Worm (Caenorhabditis elegans) whole organism, mixed stage, embryonic: ENCODE data around the gene F38E11.9.

Source experiments
- M03D4.4 ChIP-seq: sonication (generic microtip); optimal IDR thresholded peaks from 2 replicates; lab custom pipeline; 2017; ENCODE audit warnings: mild to moderate bottlenecking, missing genetic modification characterization, missing compliant biosample characterization
- bed-3 ChIP-seq: fragments of 200-800 bp; sonication (Bioruptor generic); optimal IDR thresholded peaks from 3 replicates; lab custom pipeline; 2018; ENCODE audit warnings: mild to moderate bottlenecking, missing genetic modification characterization, moderate library complexity, missing compliant biosample characterization
- blmp-1 ChIP-seq: fragments of 150-350 bp; optimal IDR thresholded peaks from 2 replicates; lab custom pipeline; 2014; ENCODE audit warnings: missing biosample characterization, missing genetic modification characterization
- ceh-39 ChIP-seq: fragments of 150-350 bp; optimal IDR thresholded peaks from 2 replicates; lab custom pipeline; 2014; ENCODE audit warnings: missing biosample characterization, missing genetic modification characterization
- ceh-43 ChIP-seq: fragments of 200-800 bp; sonication (Bioruptor generic); optimal IDR thresholded peaks from 2 replicates; lab custom pipeline; 2018; ENCODE audit warnings: mild to moderate bottlenecking, missing genetic modification characterization, moderate library complexity, missing compliant biosample characterization
- ceh-83 ChIP-seq: fragments of 200-800 bp; sonication (Bioruptor generic); optimal IDR thresholded peaks from 2 replicates; lab custom pipeline; 2018; ENCODE audit warnings: mild to moderate bottlenecking, missing genetic modification characterization, missing compliant biosample characterization
- ces-1 ChIP-seq: fragments of 150-350 bp; optimal IDR thresholded peaks from 2 replicates; lab custom pipeline; 2014; ENCODE audit warnings: missing biosample characterization, missing genetic modification reagents, missing genetic modification characterization
- cnd-1 ChIP-seq: fragments of 200-800 bp; sonication (Bioruptor generic); optimal IDR thresholded peaks from 2 replicates; lab custom pipeline; 2018; ENCODE audit warnings: mild to moderate bottlenecking, missing genetic modification characterization, missing compliant biosample characterization
- drap-1 ChIP-seq: fragments of 200-800 bp; sonication (Bioruptor generic); optimal IDR thresholded peaks from 3 replicates; lab custom pipeline; 2018; ENCODE audit warnings: mild to moderate bottlenecking, missing genetic modification characterization, missing compliant biosample characterization
- elt-1 ChIP-seq: sonication (generic microtip); optimal IDR thresholded peaks from 2 replicates; lab custom pipeline; 2017; ENCODE audit warnings: missing genetic modification characterization, mild to moderate bottlenecking, missing compliant biosample characterization, antibody characterized with exemption, moderate library complexity, borderline replicate concordance; ENCODE audit not compliant: insufficient read depth
- elt-3 ChIP-seq: fragments of 150-350 bp; optimal IDR thresholded peaks from 2 replicates; lab custom pipeline; 2014; ENCODE audit warnings: missing biosample characterization, missing genetic modification characterization
- flh-1 ChIP-seq: fragments of 200-800 bp; sonication (Bioruptor generic); optimal IDR thresholded peaks from 2 replicates; lab custom pipeline; 2018; ENCODE audit warnings: mild to moderate bottlenecking, missing genetic modification characterization, moderate library complexity, missing compliant biosample characterization
- ham-2 ChIP-seq: fragments of 200-800 bp; sonication (Bioruptor generic); optimal IDR thresholded peaks from 2 replicates; lab custom pipeline; 2018; ENCODE audit warnings: mild to moderate bottlenecking, missing genetic modification characterization, missing compliant biosample characterization
- hlh-1 ChIP-seq: fragments of 150-350 bp; optimal IDR thresholded peaks from 2 replicates; lab custom pipeline; 2014; ENCODE audit warnings: missing biosample characterization, missing genetic modification reagents, missing genetic modification characterization
- lin-13 ChIP-seq: fragments of 150-350 bp; optimal IDR thresholded peaks from 2 replicates; lab custom pipeline; 2014; ENCODE audit warnings: missing biosample characterization, missing genetic modification characterization
- lin-32 ChIP-seq: fragments of 200-800 bp; sonication (Bioruptor generic); optimal IDR thresholded peaks from 2 replicates; lab custom pipeline; 2018; ENCODE audit warnings: mild to moderate bottlenecking, missing genetic modification characterization, missing compliant biosample characterization
- lsy-2 ChIP-seq: fragments of 150-350 bp; optimal IDR thresholded peaks from 2 replicates; lab custom pipeline; 2014; ENCODE audit warnings: missing biosample characterization, missing genetic modification characterization
- mep-1 ChIP-seq: fragments of 150-350 bp; optimal IDR thresholded peaks from 2 replicates; lab custom pipeline; 2017; ENCODE audit warnings: missing biosample characterization, missing genetic modification reagents, missing genetic modification characterization, inconsistent platforms
- nhr-12 ChIP-seq: fragments of 150-350 bp; optimal IDR thresholded peaks from 2 replicates; lab custom pipeline; 2014; ENCODE audit warnings: missing biosample characterization, missing genetic modification characterization
- nhr-2 ChIP-seq: fragments of 150-350 bp; optimal IDR thresholded peaks from 2 replicates; lab custom pipeline; 2014; ENCODE audit warnings: missing biosample characterization, missing genetic modification characterization
- nhr-237 ChIP-seq: fragments of 150-350 bp; optimal IDR thresholded peaks from 2 replicates; lab custom pipeline; 2014; ENCODE audit warnings: missing biosample characterization, missing genetic modification characterization
- nhr-28 ChIP-seq: fragments of 150-350 bp; optimal IDR thresholded peaks from 2 replicates; lab custom pipeline; 2014; ENCODE audit warnings: missing biosample characterization, missing genetic modification characterization
- nhr-76 ChIP-seq: sonication (generic microtip); optimal IDR thresholded peaks from 2 replicates; lab custom pipeline; 2017; ENCODE audit warnings: missing biosample characterization, missing genetic modification characterization
- pha-4 ChIP-seq: fragments of 150-350 bp; optimal IDR thresholded peaks from 2 replicates; lab custom pipeline; 2018; ENCODE audit warnings: missing biosample characterization, missing genetic modification reagents, missing genetic modification characterization
- sem-2 ChIP-seq: fragments of 200-800 bp; sonication (Bioruptor generic); optimal IDR thresholded peaks from 2 replicates; lab custom pipeline; 2018; ENCODE audit warnings: mild to moderate bottlenecking, missing genetic modification characterization, missing compliant biosample characterization
- snpc-4 ChIP-seq: fragments of 150-350 bp; optimal IDR thresholded peaks from 2 replicates; lab custom pipeline; 2014; ENCODE audit warnings: missing biosample characterization, missing genetic modification characterization
- sptf-1 ChIP-seq: sonication (generic microtip); optimal IDR thresholded peaks from 2 replicates; lab custom pipeline; 2017; ENCODE audit warnings: mild to moderate bottlenecking, missing genetic modification characterization, moderate library complexity, missing compliant biosample characterization
- tbx-8 ChIP-seq: fragments of 200-800 bp; sonication (Bioruptor generic); optimal IDR thresholded peaks from 2 replicates; lab custom pipeline; 2018; ENCODE audit warnings: mild to moderate bottlenecking, missing genetic modification characterization, moderate library complexity, missing compliant biosample characterization
- unc-120 ChIP-seq: sonication (generic microtip); optimal IDR thresholded peaks from 2 replicates; lab custom pipeline; 2017; ENCODE audit warnings: missing genetic modification characterization, missing compliant biosample characterization; ENCODE audit not compliant: poor library complexity, severe bottlenecking
- unc-39 ChIP-seq: fragments of 150-350 bp; optimal IDR thresholded peaks from 2 replicates; lab custom pipeline; 2014; ENCODE audit warnings: missing biosample characterization, missing genetic modification characterization
- unc-62 ChIP-seq: fragments of 150-350 bp; optimal IDR thresholded peaks from 2 replicates; lab custom pipeline; 2014; ENCODE audit warnings: missing biosample characterization, missing genetic modification reagents, missing genetic modification characterization
- zip-8 ChIP-seq: fragments of 150-350 bp; optimal IDR thresholded peaks from 2 replicates; lab custom pipeline; 2014; ENCODE audit warnings: missing biosample characterization, missing genetic modification characterization
- ztf-11 ChIP-seq: fragments of 150-350 bp; optimal IDR thresholded peaks from 2 replicates; lab custom pipeline; 2014; ENCODE audit warnings: missing biosample characterization, missing genetic modification characterization

Gene F38E11.9

DNA sequence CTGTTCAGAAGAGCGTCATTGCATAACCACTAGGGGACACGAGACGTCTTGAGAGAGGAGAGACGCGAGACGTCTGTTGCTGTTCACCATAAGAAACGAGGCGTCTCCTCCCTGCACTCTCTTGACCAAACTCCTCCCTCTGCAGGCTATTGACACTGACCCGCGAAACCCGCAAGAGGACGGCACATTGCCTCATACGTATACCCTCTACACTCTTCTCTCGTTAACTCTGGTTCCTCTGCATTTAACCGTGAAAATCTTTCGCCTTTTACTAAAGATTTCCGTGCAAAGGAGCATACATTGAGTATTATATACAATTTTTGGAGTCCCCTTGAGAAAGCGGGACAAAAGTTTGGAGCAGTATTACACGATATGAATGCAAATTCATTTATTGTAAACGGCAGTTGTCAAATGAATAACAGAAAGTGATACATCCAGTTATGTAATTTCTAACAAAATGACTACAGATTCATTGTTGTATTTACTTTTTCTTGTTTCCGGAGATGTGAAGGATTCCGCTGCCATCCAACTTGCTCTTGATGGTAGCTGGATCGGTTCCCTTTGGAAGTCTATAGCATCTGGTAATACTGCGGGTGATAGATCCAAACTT is 682 bp upstream of the F38E11.9 start:
- peak; percentile 84 for TF ChIP-seq ces-1 (GFP tag; lab: Kevin White, UChicago)
- no peak for TF ChIP-seq nhr-28
- no peak for TF ChIP-seq zip-8 (tag; lab: Kevin White, UChicago)
- TF ChIP-seq bed-3 (GFP tag; lab: Kevin White, UChicago) = no peak
- TF ChIP-seq sptf-1 = peak; percentile 46
- no peak for TF ChIP-seq ceh-43 (GFP tag; lab: Kevin White, UChicago)
- no peak for TF ChIP-seq unc-39
- peak; percentile 97 for TF ChIP-seq pha-4 (tag; lab: Kevin White, UChicago)
- TF ChIP-seq lsy-2 (tag; lab: Kevin White, UChicago) = peak; percentile 76
- no peak for TF ChIP-seq snpc-4 (tag; lab: Kevin White, UChicago)
- peak; percentile 41 for TF ChIP-seq nhr-2 (tag; lab: Kevin White, UChicago)
- peak; percentile 45 for TF ChIP-seq ham-2 (GFP tag; lab: Kevin White, UChicago)
- TF ChIP-seq hlh-1 = peak; percentile 63
- peak; percentile 54 for TF ChIP-seq cnd-1 (tag; lab: Kevin White, UChicago)
- TF ChIP-seq tbx-8 (GFP tag; lab: Kevin White, UChicago) = peak; percentile 33
- TF ChIP-seq elt-1 (tag; lab: Kevin White, UChicago) = no peak
- peak; percentile 85 for TF ChIP-seq unc-120 (tag; lab: Kevin White, UChicago)
- TF ChIP-seq blmp-1 = no peak
- TF ChIP-seq lin-13 (tag; lab: Kevin White, UChicago) = peak; percentile 94
- no peak for TF ChIP-seq ceh-83 (GFP tag; lab: Kevin White, UChicago)
- TF ChIP-seq drap-1 (GFP tag; lab: Kevin White, UChicago) = peak; percentile 66
- peak; percentile 38 for TF ChIP-seq elt-3 (tag; lab: Kevin White, UChicago)
- TF ChIP-seq unc-62 (GFP tag; lab: Kevin White, UChicago) = peak; percentile 38
- TF ChIP-seq nhr-237 (tag; lab: Kevin White, UChicago) = peak; percentile 48
- peak; percentile 43 for TF ChIP-seq sem-2 (GFP tag; lab: Kevin White, UChicago)
- no peak for TF ChIP-seq flh-1
- TF ChIP-seq nhr-12 (tag; lab: Kevin White, UChicago) = peak; percentile 29
- no peak for TF ChIP-seq nhr-76 (tag; lab: Kevin White, UChicago)
- TF ChIP-seq ztf-11 (tag; lab: Kevin White, UChicago) = peak; percentile 54
- TF ChIP-seq lin-32 (GFP tag; lab: Kevin White, UChicago) = no peak
- TF ChIP-seq mep-1 = peak; percentile 80
- TF ChIP-seq ceh-39 (tag; lab: Kevin White, UChicago) = peak; percentile 78

DNA sequence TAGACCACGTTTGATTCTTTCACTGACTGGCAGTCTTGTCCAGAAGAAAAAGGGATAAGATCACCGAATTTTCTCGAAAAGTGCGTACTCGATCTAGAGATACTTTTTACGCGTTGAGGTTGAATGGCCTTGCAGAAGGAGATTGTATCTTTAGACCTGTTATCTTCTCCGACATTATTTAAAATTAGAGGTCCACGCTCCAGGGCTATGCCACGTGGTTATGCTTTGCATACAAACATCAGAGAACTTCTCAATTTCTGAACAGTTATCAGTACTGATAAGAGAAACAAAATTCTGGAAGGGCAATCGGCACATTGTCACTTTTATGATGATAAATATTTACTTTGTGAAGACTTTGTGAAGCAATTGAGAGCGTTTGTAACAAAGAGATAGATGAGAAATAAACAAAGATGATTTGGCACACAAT is 1.7 kb downstream of the F38E11.9 start:
- TF ChIP-seq ham-2 (GFP tag; lab: Kevin White, UChicago) = no peak
- TF ChIP-seq M03D4.4 (tag; lab: Kevin White, UChicago) = no peak
- peak; percentile 80 for TF ChIP-seq elt-1 (tag; lab: Kevin White, UChicago)
- TF ChIP-seq drap-1 (GFP tag; lab: Kevin White, UChicago) = no peak
- no peak for TF ChIP-seq sptf-1
- no peak for TF ChIP-seq elt-3 (tag; lab: Kevin White, UChicago)

DNA sequence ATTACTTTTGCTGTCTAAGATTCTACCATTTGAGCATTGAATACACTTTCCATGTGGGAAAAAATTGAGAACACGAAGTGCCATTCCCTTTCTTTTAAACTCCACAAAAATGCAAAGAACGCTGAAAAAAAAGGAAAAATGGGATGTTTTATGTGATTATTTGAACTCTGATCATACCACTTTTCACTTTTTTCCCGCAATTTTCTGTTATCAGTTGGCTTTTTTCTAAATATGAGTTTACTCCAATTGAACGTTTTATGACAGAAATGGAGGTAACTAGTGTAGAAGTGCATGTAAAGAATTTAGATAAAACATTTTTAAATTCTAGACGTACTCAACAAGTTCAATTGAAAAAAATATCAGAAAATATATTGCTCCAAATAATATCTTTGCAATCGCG is 2.4 kb downstream of the F38E11.9 start:
- no peak for TF ChIP-seq snpc-4 (tag; lab: Kevin White, UChicago)
- TF ChIP-seq nhr-28 = no peak
- TF ChIP-seq M03D4.4 (tag; lab: Kevin White, UChicago) = no peak
- no peak for TF ChIP-seq unc-120 (tag; lab: Kevin White, UChicago)
- no peak for TF ChIP-seq unc-62 (GFP tag; lab: Kevin White, UChicago)

DNA sequence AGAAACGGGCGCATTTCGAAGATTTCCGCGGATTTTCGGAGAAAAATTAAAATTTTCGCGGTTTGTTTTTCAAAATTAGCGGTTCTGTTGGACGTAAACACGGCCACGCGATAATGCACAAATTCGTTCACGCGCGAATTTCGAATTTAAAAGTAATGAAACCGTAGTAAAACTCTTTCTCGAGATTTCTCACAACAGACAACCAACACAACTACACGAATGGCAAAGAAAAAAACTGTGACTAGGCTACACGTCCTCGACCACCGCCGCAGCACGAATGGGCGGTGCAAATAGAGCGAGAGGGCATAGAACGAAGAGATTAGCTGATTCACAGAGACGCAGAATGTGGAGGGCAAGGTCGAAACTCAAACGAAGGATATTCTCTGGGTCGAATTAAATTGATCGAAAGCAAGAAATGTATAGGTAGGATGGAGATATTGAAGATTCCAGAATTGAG is 2.9 kb downstream of the F38E11.9 start, which contains the start of gene idh-1:
Gene idh-1, minus strand, starts transcription at position 228 of the 457 bp plus-strand sequence.
- no peak for TF ChIP-seq cnd-1 (tag; lab: Kevin White, UChicago)
- TF ChIP-seq ceh-39 (tag; lab: Kevin White, UChicago) = no peak
